Fruit fly (Drosophila melanogaster) whole organism, embryonic: ENCODE measurements around the gene CG12301.
A peak's percentile ranks its signal among the peaks of the same experiment; 100 is the strongest.

Experiments
- CG11456 ChIP-seq: fragments of 200-800 bp; sonication (Bioruptor generic); IDR thresholded peaks from 3 replicates; pipeline ENCODE4 v1.3.6; 2022; ENCODE audit warnings: missing biosample characterization, missing genetic modification characterization
- CG11696 ChIP-seq: fragments of 200-800 bp; sonication (Bioruptor generic); IDR thresholded peaks from 2 replicates; pipeline ENCODE4 v1.3.6; 2022; ENCODE audit warnings: missing biosample characterization, missing genetic modification characterization
- CG12104 ChIP-seq: fragments of 200-800 bp; sonication (Bioruptor generic); optimal IDR thresholded peaks from 3 replicates; lab custom pipeline; 2016; ENCODE audit warnings: missing biosample characterization, missing genetic modification characterization
- CG12391 ChIP-seq: fragments of 200-800 bp; sonication (Bioruptor generic); optimal IDR thresholded peaks from 3 replicates; lab custom pipeline; 2018; ENCODE audit warnings: missing biosample characterization, mild to moderate bottlenecking, missing genetic modification characterization, moderate library complexity
- CG12659 ChIP-seq: fragments of 200-800 bp; sonication (Bioruptor generic); optimal IDR thresholded peaks from 3 replicates; lab custom pipeline; 2017; ENCODE audit warnings: mild to moderate bottlenecking, missing biosample characterization, missing genetic modification reagents, missing genetic modification characterization
- CG14860 ChIP-seq: fragments of 200-800 bp; sonication (Bioruptor generic); IDR thresholded peaks from 3 replicates; pipeline ENCODE4 v1.3.6; 2022; ENCODE audit warnings: missing biosample characterization, missing genetic modification characterization; ENCODE audit not compliant: partially characterized antibody
- CG15073 ChIP-seq: fragments of 200-800 bp; sonication (Bioruptor generic); optimal IDR thresholded peaks from 2 replicates; lab custom pipeline; 2016; ENCODE audit warnings: missing biosample characterization, missing genetic modification characterization
- CG15514 ChIP-seq: fragments of 200-800 bp; sonication (Bioruptor generic); optimal IDR thresholded peaks from 3 replicates; lab custom pipeline; 2017; ENCODE audit warnings: missing biosample characterization, missing genetic modification characterization, mild to moderate bottlenecking, moderate library complexity, missing genetic modification reagents
- CG15601 ChIP-seq: fragments of 200-800 bp; sonication (Bioruptor generic); optimal IDR thresholded peaks from 3 replicates; lab custom pipeline; 2019; ENCODE audit warnings: missing biosample characterization, mild to moderate bottlenecking, missing genetic modification characterization, moderate library complexity
- CG16779 ChIP-seq: fragments of 200-800 bp; sonication (Bioruptor generic); IDR thresholded peaks from 2 replicates; pipeline ENCODE4 v1.3.6; 2022; ENCODE audit warnings: missing biosample characterization, missing genetic modification characterization
- CG17829 ChIP-seq: fragments of 200-800 bp; optimal IDR thresholded peaks from 2 replicates; lab custom pipeline; 2019; ENCODE audit warnings: missing biosample characterization, mild to moderate bottlenecking, missing genetic modification characterization, moderate library complexity
- CG30403 ChIP-seq: fragments of 200-800 bp; sonication (Bioruptor generic); optimal IDR thresholded peaks from 3 replicates; lab custom pipeline; 2016; ENCODE audit warnings: missing biosample characterization, missing genetic modification characterization
- CG31388 ChIP-seq: fragments of 200-800 bp; sonication (Bioruptor generic); optimal IDR thresholded peaks from 2 replicates; lab custom pipeline; 2016; ENCODE audit warnings: missing biosample characterization, missing genetic modification characterization
- CG34422 ChIP-seq: fragments of 200-800 bp; sonication (Bioruptor generic); IDR thresholded peaks from 3 replicates; pipeline ENCODE4 v1.3.6; 2022; ENCODE audit warnings: missing biosample characterization, missing genetic modification characterization
- CG4404 ChIP-seq: fragments of 200-800 bp; sonication (Bioruptor generic); IDR thresholded peaks from 2 replicates; pipeline ENCODE4 v1.3.6; 2022; ENCODE audit warnings: missing biosample characterization, missing genetic modification characterization
- CG4854 ChIP-seq: fragments of 200-800 bp; sonication (Bioruptor generic); optimal IDR thresholded peaks from 2 replicates; lab custom pipeline; 2016; ENCODE audit warnings: missing biosample characterization, missing genetic modification characterization, inconsistent platforms
- CG5245 ChIP-seq: fragments of 200-800 bp; sonication (Bioruptor generic); optimal IDR thresholded peaks from 3 replicates; lab custom pipeline; 2016; ENCODE audit warnings: missing biosample characterization, missing genetic modification characterization
- CG5953 ChIP-seq: fragments of 200-800 bp; sonication (Bioruptor generic); IDR thresholded peaks from 2 replicates; pipeline ENCODE4 v1.3.6; 2022; ENCODE audit warnings: missing biosample characterization, missing genetic modification characterization
- CG7963 ChIP-seq: fragments of 200-800 bp; sonication (Bioruptor generic); IDR thresholded peaks from 3 replicates; pipeline ENCODE4 v1.3.6; 2022; ENCODE audit warnings: missing biosample characterization, missing genetic modification characterization; ENCODE audit not compliant: partially characterized antibody
- D ChIP-seq, 2 experiments: fragments of 200-800 bp in 1 of 2; fragments of >200 bp in 1 of 2; sonication (Bioruptor generic) in 1 of 2; optimal IDR thresholded peaks; 2 replicates in 1 of 2; 3 replicates in 1 of 2; lab custom pipeline; 2017; ENCODE audit warnings: mild to moderate bottlenecking in 1 of 2, missing biosample characterization in 1 of 2, missing genetic modification characterization in 1 of 2, missing genetic modification reagents in 1 of 2
- Dbx ChIP-seq: fragments of 200-800 bp; sonication (Bioruptor generic); IDR thresholded peaks from 3 replicates; pipeline ENCODE4 v1.3.6; 2022; ENCODE audit warnings: missing biosample characterization, missing genetic modification characterization
- ERR ChIP-seq: fragments of 200-800 bp; sonication (Bioruptor generic); optimal IDR thresholded peaks from 2 replicates; lab custom pipeline; 2016; ENCODE audit warnings: missing biosample characterization, missing genetic modification characterization
- HLH4C ChIP-seq: fragments of 200-800 bp; sonication (Bioruptor generic); IDR thresholded peaks from 3 replicates; pipeline ENCODE4 v1.3.6; 2022; ENCODE audit warnings: missing biosample characterization, missing genetic modification characterization; ENCODE audit not compliant: partially characterized antibody
- Hmx ChIP-seq: fragments of 200-800 bp; sonication (Bioruptor generic); optimal IDR thresholded peaks from 2 replicates; lab custom pipeline; 2016; ENCODE audit warnings: missing biosample characterization, missing genetic modification characterization
- Jarid2 ChIP-seq: fragments of 200-800 bp; sonication (Bioruptor generic); optimal IDR thresholded peaks from 3 replicates; lab custom pipeline; 2017; ENCODE audit warnings: mild to moderate bottlenecking, missing biosample characterization, missing genetic modification reagents, missing genetic modification characterization
- MESR4 ChIP-seq: fragments of 200-800 bp; sonication (Bioruptor generic); optimal IDR thresholded peaks from 2 replicates; lab custom pipeline; 2018; ENCODE audit warnings: missing biosample characterization, mild to moderate bottlenecking, missing genetic modification characterization, moderate library complexity
- Mad ChIP-seq: fragments of 200-800 bp; sonication (Bioruptor generic); optimal IDR thresholded peaks from 2 replicates; lab custom pipeline; 2016; ENCODE audit warnings: missing biosample characterization, missing genetic modification characterization
- Sox100B ChIP-seq: fragments of 200-800 bp; sonication (Bioruptor generic); optimal IDR thresholded peaks from 3 replicates; lab custom pipeline; 2018; ENCODE audit warnings: missing biosample characterization, mild to moderate bottlenecking, missing genetic modification characterization
- Sox102F ChIP-seq: fragments of 200-800 bp; sonication (Bioruptor generic); optimal IDR thresholded peaks from 2 replicates; lab custom pipeline; 2018; ENCODE audit warnings: missing biosample characterization, mild to moderate bottlenecking, missing genetic modification characterization, moderate library complexity
- Spps ChIP-seq: fragments of 200-800 bp; sonication (Bioruptor generic); optimal IDR thresholded peaks from 2 replicates; lab custom pipeline; 2018; ENCODE audit warnings: missing biosample characterization, mild to moderate bottlenecking, missing genetic modification characterization
- Sry-β ChIP-seq: fragments of 200-800 bp; sonication (Bioruptor generic); optimal IDR thresholded peaks from 2 replicates; lab custom pipeline; 2018; ENCODE audit warnings: missing biosample characterization, mild to moderate bottlenecking, missing genetic modification characterization, moderate library complexity
- ac ChIP-seq: fragments of 200-800 bp; sonication (Bioruptor generic); optimal IDR thresholded peaks from 3 replicates; lab custom pipeline; 2017; ENCODE audit warnings: missing biosample characterization, mild to moderate bottlenecking, missing genetic modification characterization
- caup ChIP-seq: fragments of 200-800 bp; sonication (Bioruptor generic); optimal IDR thresholded peaks from 3 replicates; lab custom pipeline; 2017; ENCODE audit warnings: missing biosample characterization, mild to moderate bottlenecking, missing genetic modification characterization, moderate library complexity; ENCODE audit not compliant: severe bottlenecking
- ewg ChIP-seq: fragments of 200-800 bp; sonication (Bioruptor generic); optimal IDR thresholded peaks from 3 replicates; lab custom pipeline; 2017; ENCODE audit warnings: mild to moderate bottlenecking, missing biosample characterization, missing genetic modification reagents, missing genetic modification characterization
- gsb-n ChIP-seq: fragments of 200-800 bp; sonication (Bioruptor generic); optimal IDR thresholded peaks from 3 replicates; lab custom pipeline; 2018; ENCODE audit warnings: missing biosample characterization, mild to moderate bottlenecking, missing genetic modification characterization
- hkb ChIP-seq, 2 experiments: fragments of 200-800 bp in 1 of 2; fragments of >200 bp in 1 of 2; sonication (Bioruptor generic) in 1 of 2; IDR thresholded peaks in 1 of 2; optimal IDR thresholded peaks in 1 of 2; 2 replicates each; pipeline versions ENCODE4 v1.3.6 to Lab custom; 2017 to 2022; ENCODE audit warnings: missing biosample characterization in 1 of 2, missing genetic modification characterization in 1 of 2
- ind ChIP-seq: fragments of 200-800 bp; sonication (Bioruptor generic); optimal IDR thresholded peaks from 3 replicates; lab custom pipeline; 2016; ENCODE audit warnings: missing biosample characterization, missing genetic modification characterization
- kni ChIP-seq: fragments of 200-800 bp; sonication (Bioruptor generic); optimal IDR thresholded peaks from 3 replicates; lab custom pipeline; 2017; ENCODE audit warnings: mild to moderate bottlenecking, missing biosample characterization, missing genetic modification reagents, missing genetic modification characterization
- lab ChIP-seq: fragments of 200-800 bp; sonication (Bioruptor generic); optimal IDR thresholded peaks from 3 replicates; lab custom pipeline; 2017; ENCODE audit warnings: missing biosample characterization, missing genetic modification characterization, mild to moderate bottlenecking, moderate library complexity, missing genetic modification reagents
- lilli ChIP-seq: fragments of 200-800 bp; sonication (Bioruptor generic); optimal IDR thresholded peaks from 3 replicates; lab custom pipeline; 2016; ENCODE audit warnings: missing biosample characterization, missing genetic modification characterization
- repo ChIP-seq: fragments of 200-800 bp; sonication (Bioruptor generic); optimal IDR thresholded peaks from 2 replicates; lab custom pipeline; 2016; ENCODE audit warnings: missing biosample characterization, missing genetic modification characterization
- schlank ChIP-seq: fragments of 200-800 bp; sonication (Bioruptor generic); optimal IDR thresholded peaks from 2 replicates; lab custom pipeline; 2018; ENCODE audit warnings: missing biosample characterization, mild to moderate bottlenecking, missing genetic modification characterization
- sim ChIP-seq: fragments of 200-800 bp; sonication (Bioruptor generic); IDR thresholded peaks from 2 replicates; pipeline ENCODE4 v1.3.6; 2022; ENCODE audit warnings: missing biosample characterization, missing genetic modification characterization
- sug ChIP-seq: fragments of 200-800 bp; optimal IDR thresholded peaks from 2 replicates; lab custom pipeline; 2019; ENCODE audit warnings: missing biosample characterization, mild to moderate bottlenecking, missing genetic modification characterization, moderate library complexity
- tup ChIP-seq: fragments of 200-800 bp; sonication (Bioruptor generic); optimal IDR thresholded peaks from 2 replicates; lab custom pipeline; 2016; ENCODE audit warnings: missing biosample characterization, mild to moderate bottlenecking, missing genetic modification characterization, moderate library complexity
- twi ChIP-seq: fragments of 200-800 bp; optimal IDR thresholded peaks from 2 replicates; lab custom pipeline; 2019; ENCODE audit warnings: missing biosample characterization, mild to moderate bottlenecking, missing genetic modification characterization, moderate library complexity
- yki ChIP-seq: fragments of >200 bp; optimal IDR thresholded peaks from 3 replicates; lab custom pipeline; 2018
- zfh2 ChIP-seq: fragments of 200-800 bp; sonication (Bioruptor generic); optimal IDR thresholded peaks from 2 replicates; lab custom pipeline; 2016; ENCODE audit warnings: missing biosample characterization, missing genetic modification characterization

The CG12301 gene

dm6 chr3L:15619626-15620247 is 39.1 kb downstream of the CG12301 start, which contains the start of gene Phs (continued):
- peak; percentile 28 for TF ChIP-seq D (optimal IDR thresholded peaks at IDR 0.05; lab: Kevin White, UChicago)
- TF ChIP-seq D (GFP tag; optimal IDR thresholded peaks at IDR 0.05; lab: Kevin White, UChicago): peak; percentile 67
- no peak for TF ChIP-seq Spps (tag; lab: Kevin White, UChicago)
- TF ChIP-seq Hmx (GFP tag; lab: Kevin White, UChicago): peak; percentile 29
- peak; percentile 96 for TF ChIP-seq gsb-n (tag; lab: Kevin White, UChicago)
- no peak for TF ChIP-seq Sry-β (GFP tag; lab: Kevin White, UChicago)
- peak; percentile 44 for TF ChIP-seq CG31388
- peak; percentile 21 for TF ChIP-seq Sox100B (GFP tag; lab: Kevin White, UChicago)
- no peak for TF ChIP-seq sim
- peak; percentile 73 for TF ChIP-seq tup
- TF ChIP-seq CG17829 (tag; lab: Kevin White, UChicago): peak; percentile 55
- peak; percentile 75 for TF ChIP-seq CG15514
- TF ChIP-seq CG15073: no peak
- TF ChIP-seq lilli (GFP tag; lab: Kevin White, UChicago): peak; percentile 85
- TF ChIP-seq Mad (GFP tag; lab: Kevin White, UChicago): peak; percentile 77
- TF ChIP-seq CG12659: peak; percentile 83
- no peak for TF ChIP-seq CG11696 (GFP tag; lab: Robert Waterston, UW)
- peak; percentile 90 for TF ChIP-seq lab (GFP tag; lab: Kevin White, UChicago)
- TF ChIP-seq CG5245 (GFP tag; lab: Kevin White, UChicago): peak; percentile 77
- peak; percentile 77 for TF ChIP-seq CG4854 (GFP tag; lab: Kevin White, UChicago)
- peak; percentile 35 for TF ChIP-seq CG15601 (tag; lab: Kevin White, UChicago)
- 0 out of 3 replicates have a peak, but pooled peaks have one; percentile 49 for TF ChIP-seq HLH4C (GFP tag; lab: Robert Waterston, UW)
- TF ChIP-seq CG34422: peak; percentile 74; the same call in 1 of the 3 replicates
- TF ChIP-seq repo (GFP tag; lab: Kevin White, UChicago): peak; percentile 86
- TF ChIP-seq schlank (tag; lab: Kevin White, UChicago): peak; percentile 64
- TF ChIP-seq caup (GFP tag; lab: Kevin White, UChicago): peak; percentile 88
- TF ChIP-seq CG14860 (GFP tag; lab: Robert Waterston, UW): no peak
- peak; percentile 62 for TF ChIP-seq Jarid2
- TF ChIP-seq Sox102F: peak; percentile 37
- peak; percentile 57 for TF ChIP-seq MESR4 (GFP tag; lab: Kevin White, UChicago)
- no peak for TF ChIP-seq hkb (optimal IDR thresholded peaks at IDR 0.05; lab: Kevin White, UChicago)
- peak; percentile 54 for TF ChIP-seq hkb (GFP tag; IDR thresholded peaks at IDR 0.05; lab: Robert Waterston, UW)
- TF ChIP-seq CG12104 (GFP tag; lab: Kevin White, UChicago): peak; percentile 22
- TF ChIP-seq CG5953 (GFP tag; lab: Robert Waterston, UW): peak; percentile 65
- TF ChIP-seq CG12391: peak; percentile 50
- peak; percentile 93 for TF ChIP-seq Dbx (GFP tag; lab: Robert Waterston, UW)
- TF ChIP-seq ERR: peak; percentile 92
- TF ChIP-seq CG11456 (GFP tag; lab: Robert Waterston, UW): peak; percentile 90
- TF ChIP-seq zfh2 (GFP tag; lab: Kevin White, UChicago): peak; percentile 94
- peak; percentile 82 for TF ChIP-seq ewg (GFP tag; lab: Kevin White, UChicago)
- peak; percentile 48 for TF ChIP-seq twi (tag; lab: Kevin White, UChicago)
- TF ChIP-seq CG16779 (GFP tag; lab: Robert Waterston, UW): peak; percentile 83
- no peak for TF ChIP-seq CG7963 (GFP tag; lab: Robert Waterston, UW)
- TF ChIP-seq ind: peak; percentile 88
- peak; percentile 36 for TF ChIP-seq ac
- TF ChIP-seq CG4404 (GFP tag; lab: Robert Waterston, UW): peak; percentile 75
- peak; percentile 59 for TF ChIP-seq sug (tag; lab: Kevin White, UChicago)
- peak; percentile 58 for TF ChIP-seq kni (GFP tag; lab: Kevin White, UChicago)
- peak; percentile 78 for TF ChIP-seq CG30403 (GFP tag; lab: Kevin White, UChicago)
- TF ChIP-seq yki (lab: Kevin White, UChicago): peak; percentile 44
